Comparison of ENCODE assay signal across 2 fruit fly cellular contexts in the genomic region with DNA sequence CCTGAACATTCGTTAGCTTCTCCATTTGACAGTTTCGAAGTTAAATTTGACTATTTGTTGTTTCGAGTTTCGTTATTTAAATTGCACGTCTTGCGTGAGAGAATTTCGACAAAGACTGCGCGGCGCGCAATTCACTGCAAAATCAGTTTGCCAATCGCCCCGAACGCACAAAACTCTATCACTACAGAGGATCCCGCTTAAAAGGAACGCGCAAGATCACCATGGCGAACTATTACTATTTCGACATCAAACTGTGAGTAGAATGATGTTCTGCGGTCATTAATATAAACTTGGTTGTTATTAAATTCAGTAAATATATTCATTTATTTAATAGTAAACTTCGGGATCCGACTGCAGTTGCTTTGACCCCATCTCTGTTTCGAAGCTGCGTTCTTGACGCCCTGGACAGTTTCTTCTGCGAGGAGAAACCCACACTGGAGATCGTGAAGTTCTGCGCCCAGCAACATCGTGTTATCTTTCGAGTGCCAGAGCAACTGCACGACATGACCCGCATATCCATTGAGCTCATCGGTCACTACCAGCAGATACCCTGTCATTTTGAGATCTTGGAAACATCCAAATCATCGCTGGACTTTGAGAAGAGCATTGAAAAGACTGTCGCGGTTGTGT.
TF ChIP-seq lines count a peak whose summit lies in the region.

Gene Rpp14b (plus strand): TSS at position 43 of the 630 bp plus-strand sequence.
Gene spn-A (minus strand): TSS at position 123 of the 630 bp plus-strand sequence.

TF ChIP-seq in whole organism, embryonic, 481 proteins besides CTCF, POLR2A, EP300 and RAD21 (continued from another document and continues in another):
- no peak for TF ChIP-seq fd102C (GFP tag; optimal IDR thresholded peaks at IDR 0.05; lab: Kevin White, UChicago)
- TF ChIP-seq fd64A (GFP tag; optimal IDR thresholded peaks at IDR 0.05; lab: Kevin White, UChicago), result no peak
- no peak for TF ChIP-seq NC2α (GFP tag; optimal IDR thresholded peaks at IDR 0.05; lab: Kevin White, UChicago)
- TF ChIP-seq Sox102F (GFP tag; optimal IDR thresholded peaks at IDR 0.05; lab: Kevin White, UChicago), result no peak
- no peak for TF ChIP-seq Mes4 (GFP tag; optimal IDR thresholded peaks at IDR 0.05; lab: Kevin White, UChicago)
- peak; percentile 40 for TF ChIP-seq CG13775 (GFP tag; optimal IDR thresholded peaks at IDR 0.05; lab: Kevin White, UChicago)
- TF ChIP-seq ems (GFP tag; optimal IDR thresholded peaks at IDR 0.05; lab: Kevin White, UChicago), result no peak
- no peak for TF ChIP-seq nom (GFP tag; optimal IDR thresholded peaks at IDR 0.05; lab: Kevin White, UChicago)
- peak; percentile 8 for TF ChIP-seq CG8388 (GFP tag; optimal IDR thresholded peaks at IDR 0.05; lab: Kevin White, UChicago)
- TF ChIP-seq CG14441 (GFP tag; IDR thresholded peaks at IDR 0.05; lab: Robert Waterston, UW), result peak; percentile 41; the same call in 1 of the 2 replicates
- 0 out of 2 replicates have a peak, but pooled peaks have one; percentile 26 for TF ChIP-seq al (GFP tag; IDR thresholded peaks at IDR 0.05; lab: Robert Waterston, UW)
- TF ChIP-seq cas (GFP tag; IDR thresholded peaks at IDR 0.05; lab: Robert Waterston, UW), result no peak
- no peak for TF ChIP-seq btn (GFP tag; optimal IDR thresholded peaks at IDR 0.05; lab: Kevin White, UChicago)
- no peak for TF ChIP-seq CG30403 (GFP tag; optimal IDR thresholded peaks at IDR 0.05; lab: Kevin White, UChicago)
- TF ChIP-seq HHEX (GFP tag; optimal IDR thresholded peaks at IDR 0.05; lab: Kevin White, UChicago), result no peak
- TF ChIP-seq CG11723 (GFP tag; optimal IDR thresholded peaks at IDR 0.05; lab: Kevin White, UChicago), result no peak
- TF ChIP-seq Bgb (GFP tag; IDR thresholded peaks at IDR 0.05; lab: Robert Waterston, UW; ENCODE audit: partially characterized antibody), result 0 out of 2 replicates have a peak, but pooled peaks have one; percentile 13
- TF ChIP-seq Lpt (GFP tag; optimal IDR thresholded peaks at IDR 0.05; lab: Kevin White, UChicago), result no peak
- TF ChIP-seq CG8944 (GFP tag; optimal IDR thresholded peaks at IDR 0.05; lab: Kevin White, UChicago), result no peak
- TF ChIP-seq Myb (GFP tag; optimal IDR thresholded peaks at IDR 0.05; lab: Kevin White, UChicago), result no peak
- no peak for TF ChIP-seq danr (GFP tag; IDR thresholded peaks at IDR 0.05; lab: Robert Waterston, UW)
- no peak for TF ChIP-seq eyg (GFP tag; optimal IDR thresholded peaks at IDR 0.05; lab: Kevin White, UChicago)
- TF ChIP-seq CG2129 (GFP tag; IDR thresholded peaks at IDR 0.05; lab: Robert Waterston, UW; ENCODE audit: partially characterized antibody), result no peak
- TF ChIP-seq CG10431 (GFP tag; optimal IDR thresholded peaks at IDR 0.05; lab: Kevin White, UChicago), result no peak
- no peak for TF ChIP-seq grn (GFP tag; optimal IDR thresholded peaks at IDR 0.05; lab: Kevin White, UChicago)
- no peak for TF ChIP-seq wek (GFP tag; optimal IDR thresholded peaks at IDR 0.05; lab: Kevin White, UChicago)
- TF ChIP-seq Oaz (GFP tag; IDR thresholded peaks at IDR 0.05; lab: Robert Waterston, UW), result no peak
- TF ChIP-seq CG33557 (GFP tag; optimal IDR thresholded peaks at IDR 0.05; lab: Kevin White, UChicago), result no peak
- TF ChIP-seq dmrt11E (tag; optimal IDR thresholded peaks at IDR 0.05; lab: Kevin White, UChicago), result no peak
- TF ChIP-seq ind (GFP tag; optimal IDR thresholded peaks at IDR 0.05; lab: Kevin White, UChicago), result peak; percentile 11
- TF ChIP-seq CG11695 (GFP tag; IDR thresholded peaks at IDR 0.05; lab: Robert Waterston, UW), result no peak
- TF ChIP-seq CG32772 (GFP tag; IDR thresholded peaks at IDR 0.05; lab: Robert Waterston, UW), result peak; percentile 46; the same call in 1 of the 2 replicates
- no peak for TF ChIP-seq CG13287 (GFP tag; IDR thresholded peaks at IDR 0.05; lab: Robert Waterston, UW; ENCODE audit: partially characterized antibody)
- no peak for TF ChIP-seq CG8765 (GFP tag; IDR thresholded peaks at IDR 0.05; lab: Robert Waterston, UW)
- no peak for TF ChIP-seq CG30020 (tag; optimal IDR thresholded peaks at IDR 0.05; lab: Kevin White, UChicago)
- TF ChIP-seq MESR4 (GFP tag; optimal IDR thresholded peaks at IDR 0.05; lab: Kevin White, UChicago), result peak; percentile 48
- no peak for TF ChIP-seq lab (GFP tag; optimal IDR thresholded peaks at IDR 0.05; lab: Kevin White, UChicago)
- peak; percentile 29; the same call in 1 of the 2 replicates for TF ChIP-seq lmd (GFP tag; IDR thresholded peaks at IDR 0.05; lab: Robert Waterston, UW)
- no peak for TF ChIP-seq zen (tag; optimal IDR thresholded peaks at IDR 0.05; lab: Kevin White, UChicago)
- TF ChIP-seq ken (GFP tag; IDR thresholded peaks at IDR 0.05; lab: Robert Waterston, UW), result peak; percentile 29; the same call in 1 of the 3 replicates
- TF ChIP-seq CG1529 (GFP tag; optimal IDR thresholded peaks at IDR 0.05; lab: Kevin White, UChicago), result no peak
- TF ChIP-seq sc (optimal IDR thresholded peaks at IDR 0.05; lab: Kevin White, UChicago), result no peak
- TF ChIP-seq sc (GFP tag; optimal IDR thresholded peaks at IDR 0.05; lab: Kevin White, UChicago), result no peak
- TF ChIP-seq zen2 (GFP tag; IDR thresholded peaks at IDR 0.05; lab: Robert Waterston, UW; ENCODE audit: partially characterized antibody), result no peak
- TF ChIP-seq Dp (GFP tag; optimal IDR thresholded peaks at IDR 0.05; lab: Kevin White, UChicago), result peak; percentile 41
- no peak for TF ChIP-seq Dfd (GFP tag; optimal IDR thresholded peaks at IDR 0.05; lab: Kevin White, UChicago)
- no peak for TF ChIP-seq NK7.1 (GFP tag; optimal IDR thresholded peaks at IDR 0.05; lab: Kevin White, UChicago)
- TF ChIP-seq CG3726 (GFP tag; IDR thresholded peaks at IDR 0.05; lab: Robert Waterston, UW), result no peak
- peak; percentile 84 for TF ChIP-seq MBD-R2 (GFP tag; IDR thresholded peaks at IDR 0.05; lab: Robert Waterston, UW)
- no peak for TF ChIP-seq CG34422 (GFP tag; IDR thresholded peaks at IDR 0.05; lab: Robert Waterston, UW)
- TF ChIP-seq kni (GFP tag; optimal IDR thresholded peaks at IDR 0.05; lab: Kevin White, UChicago), result no peak
- TF ChIP-seq maf-S (GFP tag; optimal IDR thresholded peaks at IDR 0.05; lab: Kevin White, UChicago), result no peak
- TF ChIP-seq Kr (GFP tag; optimal IDR thresholded peaks at IDR 0.05; lab: Kevin White, UChicago), result no peak
- TF ChIP-seq CG18619 (GFP tag; optimal IDR thresholded peaks at IDR 0.05; lab: Kevin White, UChicago), result no peak
- TF ChIP-seq CG4282 (GFP tag; optimal IDR thresholded peaks at IDR 0.05; lab: Kevin White, UChicago), result no peak
- no peak for TF ChIP-seq sim (GFP tag; IDR thresholded peaks at IDR 0.05; lab: Robert Waterston, UW)
- TF ChIP-seq HLH4C (GFP tag; IDR thresholded peaks at IDR 0.05; lab: Robert Waterston, UW; ENCODE audit: partially characterized antibody), result no peak
- TF ChIP-seq pum (GFP tag; optimal IDR thresholded peaks at IDR 0.05; lab: Kevin White, UChicago), result no peak
- TF ChIP-seq Oli (tag; optimal IDR thresholded peaks at IDR 0.05; lab: Kevin White, UChicago), result no peak
- TF ChIP-seq CG7372 (GFP tag; IDR thresholded peaks at IDR 0.05; lab: Robert Waterston, UW), result no peak
- no peak for TF ChIP-seq psq (GFP tag; optimal IDR thresholded peaks at IDR 0.05; lab: Kevin White, UChicago)
- 0 out of 2 replicates have a peak, but pooled peaks have one; percentile 24 for TF ChIP-seq stc (GFP tag; IDR thresholded peaks at IDR 0.05; lab: Robert Waterston, UW)

TF ChIP-seq in whole organism, prepupa, 60 proteins besides CTCF, POLR2A, EP300 and RAD21 (continued from another document):
- TF ChIP-seq Sox102F (GFP tag; optimal IDR thresholded peaks at IDR 0.05; lab: Kevin White, UChicago) (peak; percentile 62), CG15336 (GFP tag; IDR thresholded peaks at IDR 0.05; lab: Robert Waterston, UW) (peak; percentile 24; the same call in 1 of the 2 replicates), OdsH (GFP tag; optimal IDR thresholded peaks at IDR 0.05; lab: Kevin White, UChicago) (peak; percentile 52), CG8632 (GFP tag; optimal IDR thresholded peaks at IDR 0.05; lab: Kevin White, UChicago) (no peak), Eip93F (GFP tag; optimal IDR thresholded peaks at IDR 0.05; lab: Kevin White, UChicago) (peak; percentile 32), CG10669 (GFP tag; optimal IDR thresholded peaks at IDR 0.05; lab: Kevin White, UChicago) (no peak), eg (GFP tag; IDR thresholded peaks at IDR 0.05; lab: Robert Waterston, UW) (peak; percentile 58; the same call in 2 of the 3 replicates), Hr38 (GFP tag; optimal IDR thresholded peaks at IDR 0.05; lab: Kevin White, UChicago) (no peak), svp (GFP tag; lab: Kevin White, UChicago) (peak; percentile 77), acj6 (GFP tag; optimal IDR thresholded peaks at IDR 0.05; lab: Kevin White, UChicago) (peak; percentile 50), ss (GFP tag; optimal IDR thresholded peaks at IDR 0.05; lab: Kevin White, UChicago) (peak in 1 of 2 experiments; percentile 12), Hr4 (GFP tag; optimal IDR thresholded peaks at IDR 0.05; lab: Kevin White, UChicago) (peak; percentile 57), net (GFP tag; optimal IDR thresholded peaks at IDR 0.05; lab: Kevin White, UChicago) (peak; percentile 3), CG6854 (GFP tag; optimal IDR thresholded peaks at IDR 0.05; lab: Kevin White, UChicago) (no peak), achi (GFP tag; optimal IDR thresholded peaks at IDR 0.05; lab: Kevin White, UChicago) (no peak), Sox15 (GFP tag; optimal IDR thresholded peaks at IDR 0.05; lab: Kevin White, UChicago) (peak; percentile 47), lz (GFP tag; optimal IDR thresholded peaks at IDR 0.05; lab: Kevin White, UChicago) (peak; percentile 56), CG8319 (GFP tag; optimal IDR thresholded peaks at IDR 0.05; lab: Kevin White, UChicago) (no peak), CG10631 (GFP tag; optimal IDR thresholded peaks at IDR 0.05; lab: Kevin White, UChicago) (no peak), CG6792 (GFP tag; optimal IDR thresholded peaks at IDR 0.05; lab: Kevin White, UChicago) (peak; percentile 19), Met (GFP tag; optimal IDR thresholded peaks at IDR 0.05; lab: Kevin White, UChicago) (peak; percentile 19), CG7368 (GFP tag; optimal IDR thresholded peaks at IDR 0.05; lab: Kevin White, UChicago) (no peak)
